Worm (Caenorhabditis elegans) whole organism, L4 larva: ENCODE data around the gene ilys-1.

ENCODE experiments used
- R02D3.7 ChIP-seq: fragments of 150-350 bp; sonication (generic microtip); optimal IDR thresholded peaks from 3 replicates; lab custom pipeline; 2014; ENCODE audit warnings: missing biosample characterization, missing genetic modification characterization
- ama-1 ChIP-seq: fragments of 150-350 bp; optimal IDR thresholded peaks from 2 replicates; lab custom pipeline; 2014; ENCODE audit warnings: inconsistent platforms, mixed read lengths
- ceh-82 ChIP-seq: sonication (generic microtip); optimal IDR thresholded peaks from 2 replicates; lab custom pipeline; 2017; ENCODE audit warnings: missing biosample characterization, missing genetic modification characterization
- ces-1 ChIP-seq: fragments of 150-350 bp; sonication (generic microtip); optimal IDR thresholded peaks from 4 replicates; lab custom pipeline; 2014; ENCODE audit warnings: missing biosample characterization, missing genetic modification reagents, missing genetic modification characterization
- lin-15B ChIP-seq: fragments of 150-350 bp; sonication (generic microtip); optimal IDR thresholded peaks from 3 replicates; lab custom pipeline; 2014; ENCODE audit warnings: missing biosample characterization, missing genetic modification characterization
- nhr-102 ChIP-seq: sonication (generic microtip); optimal IDR thresholded peaks from 2 replicates; lab custom pipeline; 2016; ENCODE audit warnings: mild to moderate bottlenecking, missing genetic modification characterization, moderate library complexity, missing compliant biosample characterization
- skn-1 ChIP-seq: fragments of 150-350 bp; optimal IDR thresholded peaks from 2 replicates; lab custom pipeline; 2014; ENCODE audit warnings: missing biosample characterization, missing genetic modification characterization
- snpc-4 ChIP-seq: fragments of 150-350 bp; optimal IDR thresholded peaks from 2 replicates; lab custom pipeline; 2014; ENCODE audit warnings: missing biosample characterization, missing genetic modification characterization
- tra-1 ChIP-seq: fragments of 200-800 bp; sonication (Bioruptor generic); IDR thresholded peaks from 2 replicates; pipeline ENCODE4 v1.3.6; 2022; ENCODE audit warnings: missing genetic modification reagents, missing genetic modification characterization, missing compliant biosample characterization
- unc-62 ChIP-seq, 3 experiments: fragments of 150-350 bp in 1 of 3; sonication (generic microtip); optimal IDR thresholded peaks in 2 of 3; peaks in 1 of 3; 1 replicate in 1 of 3; 2 replicates in 2 of 3; lab custom pipeline; 2014 to 2017; ENCODE audit warnings: missing biosample characterization in 3 of 3, missing genetic modification characterization in 3 of 3, missing genetic modification reagents in 3 of 3, missing genotype in 1 of 3
- zfp-2 ChIP-seq: sonication (generic microtip); optimal IDR thresholded peaks from 2 replicates; lab custom pipeline; 2016; ENCODE audit warnings: mild to moderate bottlenecking, missing genetic modification characterization, missing compliant biosample characterization
- zfp-3 ChIP-seq: fragments of 200-800 bp; sonication (Bioruptor generic); conservative IDR thresholded peaks from 2 replicates; pipeline ENCODE4 v1.3.6; 2022; ENCODE audit warnings: missing genetic modification reagents, missing genetic modification characterization, missing compliant biosample characterization

ce11 chrIV:2455128-2455527 lies 15.1 kb upstream of the ilys-1 start:
- TF ChIP-seq zfp-2 (tag; lab: Kevin White, UChicago) (no peak), lin-15B (tag; lab: Kevin White, UChicago) (no peak), ceh-82 (tag; lab: Kevin White, UChicago) (no peak), ces-1 (GFP tag; lab: Kevin White, UChicago) (no peak), unc-62 (GFP tag; optimal IDR thresholded peaks at IDR 0.05 in 1 of 2; lab: Kevin White, UChicago) (no peak), unc-62 (tag; optimal IDR thresholded peaks at IDR 0.05; lab: Kevin White, UChicago) (no peak), zfp-3 (no peak), R02D3.7 (tag; lab: Kevin White, UChicago) (no peak), skn-1 (tag; lab: Kevin White, UChicago) (no peak), tra-1 (GFP tag; lab: Robert Waterston, UW) (no peak), nhr-102 (tag; lab: Kevin White, UChicago) (no peak), snpc-4 (tag; lab: Kevin White, UChicago) (no peak), ama-1 (lab: Kevin White, UChicago) (no peak)
